Worm (Caenorhabditis elegans) whole organism, mixed stage, embryonic: ENCODE measurements around the gene K09C4.5.

ENCODE experiments used
- drap-1 ChIP-seq: fragments of 200-800 bp; sonication (Bioruptor generic); optimal IDR thresholded peaks from 3 replicates; lab custom pipeline; 2018; ENCODE audit warnings: mild to moderate bottlenecking, missing genetic modification characterization, missing compliant biosample characterization
- elt-3 ChIP-seq: fragments of 150-350 bp; optimal IDR thresholded peaks from 2 replicates; lab custom pipeline; 2014; ENCODE audit warnings: missing biosample characterization, missing genetic modification characterization
- lin-13 ChIP-seq: fragments of 150-350 bp; optimal IDR thresholded peaks from 2 replicates; lab custom pipeline; 2014; ENCODE audit warnings: missing biosample characterization, missing genetic modification characterization
- mep-1 ChIP-seq: fragments of 150-350 bp; optimal IDR thresholded peaks from 2 replicates; lab custom pipeline; 2017; ENCODE audit warnings: missing biosample characterization, missing genetic modification reagents, missing genetic modification characterization, inconsistent platforms
- nhr-12 ChIP-seq: fragments of 150-350 bp; optimal IDR thresholded peaks from 2 replicates; lab custom pipeline; 2014; ENCODE audit warnings: missing biosample characterization, missing genetic modification characterization
- nhr-237 ChIP-seq: fragments of 150-350 bp; optimal IDR thresholded peaks from 2 replicates; lab custom pipeline; 2014; ENCODE audit warnings: missing biosample characterization, missing genetic modification characterization
- pha-4 ChIP-seq: fragments of 150-350 bp; optimal IDR thresholded peaks from 2 replicates; lab custom pipeline; 2018; ENCODE audit warnings: missing biosample characterization, missing genetic modification reagents, missing genetic modification characterization
- snpc-4 ChIP-seq: fragments of 150-350 bp; optimal IDR thresholded peaks from 2 replicates; lab custom pipeline; 2014; ENCODE audit warnings: missing biosample characterization, missing genetic modification characterization
- ztf-11 ChIP-seq: fragments of 150-350 bp; optimal IDR thresholded peaks from 2 replicates; lab custom pipeline; 2014; ENCODE audit warnings: missing biosample characterization, missing genetic modification characterization

DNA sequence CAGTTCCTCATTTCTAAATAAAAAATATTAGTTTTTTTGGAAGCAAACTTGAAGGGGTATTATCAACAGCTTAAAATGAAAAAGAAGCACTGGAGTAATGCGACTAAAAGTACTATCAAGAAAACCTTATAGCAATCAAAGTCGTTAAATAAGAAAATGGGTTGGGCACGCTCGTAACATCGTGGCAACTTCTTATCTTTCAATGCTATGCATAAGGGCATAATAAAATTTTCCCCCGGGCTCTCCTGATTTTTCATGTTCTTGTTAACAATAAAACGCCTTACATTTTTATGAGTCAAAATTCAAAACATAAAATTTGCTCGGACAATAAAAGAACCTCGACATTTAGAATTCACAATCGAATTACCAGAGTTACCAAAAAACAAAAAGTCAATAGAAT lies 38.8 kb upstream of the K09C4.5 start, which contains the start of gene irg-7:
- TF ChIP-seq nhr-12 (tag; lab: Kevin White, UChicago), result no peak
- TF ChIP-seq ztf-11 (tag; lab: Kevin White, UChicago), result no peak
- TF ChIP-seq pha-4 (tag; lab: Kevin White, UChicago), result no peak
- TF ChIP-seq elt-3 (tag; lab: Kevin White, UChicago), result no peak
- TF ChIP-seq snpc-4, result no peak
- no peak for TF ChIP-seq drap-1
- no peak for TF ChIP-seq mep-1 (tag; lab: Kevin White, UChicago)
- TF ChIP-seq lin-13 (tag; lab: Kevin White, UChicago), result no peak
- no peak for TF ChIP-seq nhr-237 (tag; lab: Kevin White, UChicago)
